Fruit fly (Drosophila melanogaster) whole organism, wandering third instar larva: ENCODE measurements around the gene CG31287.

ENCODE experiments used
- Abd-B ChIP-seq: fragments of >200 bp; optimal IDR thresholded peaks from 2 replicates; lab custom pipeline; 2017; ENCODE audit warnings: missing biosample characterization, missing genetic modification characterization
- CG32264 ChIP-seq: fragments of 200-800 bp; sonication (Bioruptor generic); optimal IDR thresholded peaks from 2 replicates; lab custom pipeline; 2016; ENCODE audit warnings: missing biosample characterization, missing genetic modification characterization
- CG9705 ChIP-seq: fragments of 200-800 bp; sonication (Bioruptor generic); optimal IDR thresholded peaks from 2 replicates; lab custom pipeline; 2018; ENCODE audit warnings: missing biosample characterization, mild to moderate bottlenecking, missing genetic modification characterization
- CrebA ChIP-seq: fragments of 200-800 bp; sonication (Bioruptor generic); optimal IDR thresholded peaks from 2 replicates; lab custom pipeline; 2016; ENCODE audit warnings: missing biosample characterization, mild to moderate bottlenecking, missing genetic modification characterization, borderline replicate concordance
- Dfd ChIP-seq: fragments of >200 bp; optimal IDR thresholded peaks from 2 replicates; lab custom pipeline; 2017; ENCODE audit warnings: missing biosample characterization, missing genetic modification characterization
- Dif ChIP-seq: fragments of 200-275, 200-300 bp; sonication (Bioruptor generic); optimal IDR thresholded peaks from 2 replicates; lab custom pipeline; 2018; ENCODE audit warnings: missing biosample characterization, missing genetic modification characterization; ENCODE audit not compliant: partially characterized antibody
- GATAd ChIP-seq: sonication (Bioruptor generic); optimal IDR thresholded peaks from 2 replicates; lab custom pipeline; 2016; ENCODE audit warnings: missing biosample characterization, missing genetic modification characterization
- HLH106 ChIP-seq: fragments of 200-800 bp; optimal IDR thresholded peaks from 3 replicates; lab custom pipeline; 2019; ENCODE audit warnings: missing biosample characterization, mild to moderate bottlenecking, missing genetic modification characterization, moderate library complexity
- Hnf4 ChIP-seq: fragments of 200-800 bp; sonication (Bioruptor generic); optimal IDR thresholded peaks from 2 replicates; lab custom pipeline; 2016; ENCODE audit warnings: missing biosample characterization, mild to moderate bottlenecking, missing genetic modification characterization
- Hr78 ChIP-seq: fragments of >200 bp; optimal IDR thresholded peaks from 2 replicates; lab custom pipeline; 2017; ENCODE audit warnings: missing biosample characterization, missing genetic modification characterization
- Hr83 ChIP-seq: fragments of 200-300 bp; sonication (Bioruptor generic); optimal IDR thresholded peaks from 2 replicates; lab custom pipeline; 2016; ENCODE audit warnings: missing biosample characterization, mild to moderate bottlenecking, missing genetic modification characterization, moderate library complexity; ENCODE audit not compliant: poor library complexity, severe bottlenecking
- Jra ChIP-seq: sonication (Bioruptor generic); optimal IDR thresholded peaks from 2 replicates; lab custom pipeline; 2016; ENCODE audit warnings: missing biosample characterization, missing genetic modification characterization
- Mio ChIP-seq: sonication (Bioruptor generic); optimal IDR thresholded peaks from 2 replicates; lab custom pipeline; 2016; ENCODE audit warnings: missing biosample characterization, missing genetic modification characterization
- Myc ChIP-seq: fragments of >200 bp; optimal IDR thresholded peaks from 2 replicates; lab custom pipeline; 2017
- N ChIP-seq: fragments of >200 bp; optimal IDR thresholded peaks from 2 replicates; lab custom pipeline; 2018; ENCODE audit warnings: missing biosample characterization, missing external identifiers, missing genetic modification characterization
- OdsH ChIP-seq: fragments of 200-800 bp; sonication (Bioruptor generic); optimal IDR thresholded peaks from 2 replicates; lab custom pipeline; 2016; ENCODE audit warnings: missing biosample characterization, mild to moderate bottlenecking, missing genetic modification characterization
- Rel ChIP-seq, 2 experiments: fragments of 200-800 bp; sonication (Bioruptor generic) in 1 of 2; optimal IDR thresholded peaks; 2 replicates in 1 of 2; 3 replicates in 1 of 2; lab custom pipeline; 2016 to 2019; ENCODE audit warnings: mild to moderate bottlenecking in 2 of 2, missing biosample characterization in 2 of 2, missing genetic modification characterization in 2 of 2, moderate library complexity in 1 of 2
- Sp1 ChIP-seq: fragments of 200-800 bp; sonication (Bioruptor generic); optimal IDR thresholded peaks from 3 replicates; lab custom pipeline; 2019; ENCODE audit warnings: missing biosample characterization, mild to moderate bottlenecking, missing genetic modification characterization, moderate library complexity
- Vsx2 ChIP-seq: fragments of 200-300, 225-300 bp; sonication (Bioruptor generic); optimal IDR thresholded peaks from 2 replicates; lab custom pipeline; 2018; ENCODE audit warnings: missing biosample characterization, missing genetic modification characterization; ENCODE audit not compliant: partially characterized antibody
- br ChIP-seq: fragments of 200-800 bp; sonication (Bioruptor generic); optimal IDR thresholded peaks from 2 replicates; lab custom pipeline; 2016; ENCODE audit warnings: missing biosample characterization, missing genetic modification characterization
- brk ChIP-seq: fragments of 200-800 bp; sonication (Bioruptor generic); optimal IDR thresholded peaks from 2 replicates; lab custom pipeline; 2016; ENCODE audit warnings: missing biosample characterization, mild to moderate bottlenecking, missing genetic modification characterization
- dl ChIP-seq, 2 experiments: fragments of 175-275, 200-275 bp in 1 of 2; fragments of 200-275 bp in 1 of 2; sonication (Bioruptor generic); optimal IDR thresholded peaks; lab custom pipeline; 2018; ENCODE audit warnings: mild to moderate bottlenecking in 2 of 2, missing biosample characterization in 2 of 2, missing genetic modification characterization in 2 of 2, moderate library complexity in 2 of 2; ENCODE audit not compliant: partially characterized antibody in 2 of 2, insufficient read depth in 1 of 2
- dmrt93B ChIP-seq: fragments of 200-800 bp; sonication (Bioruptor generic); optimal IDR thresholded peaks from 2 replicates; lab custom pipeline; 2018; ENCODE audit warnings: missing biosample characterization, mild to moderate bottlenecking, missing genetic modification characterization
- dsf ChIP-seq: sonication (Bioruptor generic); optimal IDR thresholded peaks from 2 replicates; lab custom pipeline; 2016; ENCODE audit warnings: missing biosample characterization, missing genetic modification characterization, borderline replicate concordance
- ey ChIP-seq: fragments of 200-800 bp; sonication (Bioruptor generic); optimal IDR thresholded peaks from 2 replicates; lab custom pipeline; 2016; ENCODE audit warnings: missing biosample characterization, missing genetic modification characterization
- foxo ChIP-seq, 2 experiments: fragments of 200-800 bp; sonication (Bioruptor generic); optimal IDR thresholded peaks; 2 replicates in 1 of 2; 3 replicates in 1 of 2; lab custom pipeline; 2016 to 2017; ENCODE audit warnings: missing biosample characterization in 2 of 2, missing genetic modification characterization in 2 of 2
- fru ChIP-seq: fragments of 200-800 bp; sonication (Bioruptor generic); optimal IDR thresholded peaks from 3 replicates; lab custom pipeline; 2016; ENCODE audit warnings: missing biosample characterization, mild to moderate bottlenecking, missing genetic modification characterization
- h ChIP-seq: fragments of 200-800 bp; sonication (Bioruptor generic); optimal IDR thresholded peaks from 3 replicates; lab custom pipeline; 2016; ENCODE audit warnings: missing biosample characterization, mild to moderate bottlenecking, missing genetic modification characterization
- jim ChIP-seq: fragments of 175-275, 200-325 bp; sonication (Bioruptor generic); optimal IDR thresholded peaks from 2 replicates; lab custom pipeline; 2016; ENCODE audit warnings: missing biosample characterization, mild to moderate bottlenecking, missing genetic modification characterization
- lola ChIP-seq: fragments of >200 bp; optimal IDR thresholded peaks from 2 replicates; lab custom pipeline; 2017; ENCODE audit warnings: missing biosample characterization, missing genetic modification characterization
- pan ChIP-seq: fragments of >200 bp; optimal IDR thresholded peaks from 2 replicates; lab custom pipeline; 2017
- psq ChIP-seq: fragments of 200-800 bp; sonication (Bioruptor generic); optimal IDR thresholded peaks from 3 replicates; lab custom pipeline; 2017; ENCODE audit warnings: missing biosample characterization, mild to moderate bottlenecking, missing genetic modification characterization, moderate library complexity
- rgr ChIP-seq: fragments of 200-800 bp; sonication (Bioruptor generic); optimal IDR thresholded peaks from 3 replicates; lab custom pipeline; 2016; ENCODE audit warnings: missing biosample characterization, mild to moderate bottlenecking, missing genetic modification characterization
- sage ChIP-seq: fragments of 200-800 bp; sonication (Bioruptor generic); optimal IDR thresholded peaks from 2 replicates; lab custom pipeline; 2016; ENCODE audit warnings: missing biosample characterization, mild to moderate bottlenecking, missing genetic modification characterization
- sv ChIP-seq: fragments of 200-800 bp; sonication (Bioruptor generic); optimal IDR thresholded peaks from 3 replicates; lab custom pipeline; 2016; ENCODE audit warnings: missing biosample characterization, missing genetic modification characterization
- tai ChIP-seq: sonication (Bioruptor generic); optimal IDR thresholded peaks from 2 replicates; lab custom pipeline; 2016; ENCODE audit warnings: missing biosample characterization, missing genetic modification characterization
- usp ChIP-seq: fragments of >200 bp; optimal IDR thresholded peaks from 2 replicates; lab custom pipeline; 2017; ENCODE audit warnings: missing biosample characterization, missing genetic modification characterization
- woc ChIP-seq: sonication (Bioruptor generic); optimal IDR thresholded peaks from 2 replicates; lab custom pipeline; 2016; ENCODE audit warnings: missing biosample characterization, mild to moderate bottlenecking, missing genetic modification characterization

The CG31287 gene

dm6 chr3R:16211883-16212540, 8.8 kb downstream of the CG31287 start:
- TF ChIP-seq Abd-B (GFP tag; lab: Kevin White, UChicago) (no peak), jim (GFP tag; lab: Kevin White, UChicago) (no peak), dl (GFP tag; optimal IDR thresholded peaks at IDR 0.05; lab: Kevin White, UChicago; ENCODE audit: insufficient read depth in 1 of 2, partially characterized antibody in 2 of 2) (no peak), pan (lab: Kevin White, UChicago) (no peak), Dfd (GFP tag; lab: Kevin White, UChicago) (no peak), Dif (no peak), tai (GFP tag; lab: Kevin White, UChicago) (no peak), rgr (peak; percentile 20), dmrt93B (GFP tag; lab: Kevin White, UChicago) (no peak), N (GFP tag; lab: Kevin White, UChicago) (no peak), Hr83 (GFP tag; lab: Kevin White, UChicago) (peak; percentile 5), lola (GFP tag; lab: Kevin White, UChicago) (no peak), CG9705 (GFP tag; lab: Kevin White, UChicago) (no peak), ey (peak; percentile 5), br (GFP tag; lab: Kevin White, UChicago) (no peak), HLH106 (tag; lab: Kevin White, UChicago) (no peak), Vsx2 (GFP tag; lab: Kevin White, UChicago) (peak; percentile 24), OdsH (no peak), Hnf4 (GFP tag; lab: Kevin White, UChicago) (no peak), Mio (GFP tag; lab: Kevin White, UChicago) (no peak), sage (GFP tag; lab: Kevin White, UChicago) (no peak), CG32264 (GFP tag; lab: Kevin White, UChicago) (no peak), fru (GFP tag; lab: Kevin White, UChicago) (peak; percentile 16), Myc (lab: Kevin White, UChicago) (no peak), Jra (peak; percentile 46), Sp1 (GFP tag; lab: Kevin White, UChicago) (peak; percentile 16), usp (no peak), GATAd (no peak), Rel (GFP tag; optimal IDR thresholded peaks at IDR 0.05; lab: Kevin White, UChicago) (peak; percentile 66), Rel (tag; optimal IDR thresholded peaks at IDR 0.05; lab: Kevin White, UChicago) (peak; percentile 51), h (peak; percentile 39), Hr78 (GFP tag; lab: Kevin White, UChicago) (no peak), psq (no peak), brk (GFP tag; lab: Kevin White, UChicago) (no peak), CrebA (GFP tag; lab: Kevin White, UChicago) (no peak), foxo (GFP tag; optimal IDR thresholded peaks at IDR 0.05; lab: Kevin White, UChicago) (peak in 1 of 2 experiments; percentile 17), sv (no peak), dsf (GFP tag; lab: Kevin White, UChicago) (no peak), woc (GFP tag; lab: Kevin White, UChicago) (peak; percentile 29)

- TF ChIP-seq fru (GFP tag; lab: Kevin White, UChicago) (peak; percentile 55), sage (GFP tag; lab: Kevin White, UChicago) (no peak), OdsH (no peak), Dfd (GFP tag; lab: Kevin White, UChicago) (peak; percentile 58), usp (no peak), GATAd (no peak), dmrt93B (GFP tag; lab: Kevin White, UChicago) (peak; percentile 1), Hr78 (GFP tag; lab: Kevin White, UChicago) (no peak), jim (GFP tag; lab: Kevin White, UChicago) (no peak), Abd-B (GFP tag; lab: Kevin White, UChicago) (no peak), h (peak; percentile 42), Sp1 (GFP tag; lab: Kevin White, UChicago) (peak; percentile 25), Dif (no peak), lola (GFP tag; lab: Kevin White, UChicago) (no peak), Rel (GFP tag; optimal IDR thresholded peaks at IDR 0.05; lab: Kevin White, UChicago) (no peak), Rel (tag; optimal IDR thresholded peaks at IDR 0.05; lab: Kevin White, UChicago) (no peak), Vsx2 (GFP tag; lab: Kevin White, UChicago) (no peak), dsf (GFP tag; lab: Kevin White, UChicago) (no peak), br (GFP tag; lab: Kevin White, UChicago) (peak; percentile 31), Hnf4 (GFP tag; lab: Kevin White, UChicago) (no peak), pan (lab: Kevin White, UChicago) (no peak), Myc (lab: Kevin White, UChicago) (no peak), tai (GFP tag; lab: Kevin White, UChicago) (no peak), Hr83 (GFP tag; lab: Kevin White, UChicago) (no peak), brk (GFP tag; lab: Kevin White, UChicago) (no peak), dl (GFP tag; optimal IDR thresholded peaks at IDR 0.05; lab: Kevin White, UChicago; ENCODE audit: insufficient read depth in 1 of 2, partially characterized antibody in 2 of 2) (no peak), sv (no peak), HLH106 (tag; lab: Kevin White, UChicago) (peak; percentile 5), psq (no peak), CG9705 (GFP tag; lab: Kevin White, UChicago) (no peak), N (GFP tag; lab: Kevin White, UChicago) (no peak), Mio (GFP tag; lab: Kevin White, UChicago) (no peak), foxo (GFP tag; optimal IDR thresholded peaks at IDR 0.05; lab: Kevin White, UChicago) (peak in 1 of 2 experiments; percentile 60), rgr (no peak), ey (peak; percentile 8), Jra (no peak), woc (GFP tag; lab: Kevin White, UChicago) (no peak), CG32264 (GFP tag; lab: Kevin White, UChicago) (no peak)
Observed at dm6 chr3R:16212859-16213708, 9.9 kb downstream of the CG31287 start.
